Worm (Caenorhabditis elegans) whole organism, L4 larva: ENCODE results near the gene F38B2.4.

Experiments
- D1046.2 ChIP-seq: fragments of 200-800 bp; sonication (Bioruptor generic); IDR thresholded peaks from 2 replicates; pipeline ENCODE4 v1.3.6; 2022; ENCODE audit warnings: missing genetic modification characterization, missing compliant biosample characterization
- F44E2.7 ChIP-seq: fragments of 200-800 bp; sonication (Bioruptor generic); IDR thresholded peaks from 2 replicates; pipeline ENCODE4 v2.1.2; 2022; ENCODE audit warnings: missing genetic modification characterization, missing compliant biosample characterization
- Y5F2A.4 ChIP-seq: fragments of 200-800 bp; sonication (Bioruptor generic); optimal IDR thresholded peaks from 2 replicates; lab custom pipeline; 2018; ENCODE audit warnings: mild to moderate bottlenecking, missing genetic modification characterization, missing compliant biosample characterization
- aha-1 ChIP-seq: fragments of 150-350 bp; peaks from one replicate; lab custom pipeline; 2014; ENCODE audit warnings: missing biosample characterization, missing genetic modification characterization
- aly-2 ChIP-seq: sonication (generic microtip); optimal IDR thresholded peaks from 2 replicates; lab custom pipeline; 2018; ENCODE audit warnings: missing biosample characterization, missing genetic modification characterization
- attf-4 ChIP-seq: sonication (generic microtip); optimal IDR thresholded peaks from 3 replicates; lab custom pipeline; 2017; ENCODE audit warnings: missing biosample characterization, missing genetic modification characterization
- ceh-20 ChIP-seq: fragments of 200-800 bp; sonication (Bioruptor generic); IDR thresholded peaks from 2 replicates; pipeline ENCODE4 v1.3.6; 2022; ENCODE audit warnings: missing genetic modification reagents, missing genetic modification characterization, missing compliant biosample characterization
- ceh-62 ChIP-seq: sonication (generic microtip); optimal IDR thresholded peaks from 2 replicates; lab custom pipeline; 2017; ENCODE audit warnings: missing biosample characterization, missing genetic modification characterization
- ctbp-1 ChIP-seq: fragments of 200-800 bp; sonication (Bioruptor generic); IDR thresholded peaks from 2 replicates; pipeline ENCODE4 v1.3.6; 2022; ENCODE audit warnings: missing genetic modification reagents, missing genetic modification characterization, missing compliant biosample characterization
- dmd-6 ChIP-seq: fragments of 200-800 bp; sonication (Bioruptor generic); IDR thresholded peaks from 2 replicates; pipeline ENCODE4 v1.3.6; 2022; ENCODE audit warnings: missing genetic modification reagents, missing genetic modification characterization, missing compliant biosample characterization
- dmd-8 ChIP-seq: fragments of 200-800 bp; sonication (Bioruptor generic); IDR thresholded peaks from 2 replicates; pipeline ENCODE4 v1.3.6; 2022; ENCODE audit warnings: missing genetic modification characterization, missing compliant biosample characterization
- dmd-9 ChIP-seq: fragments of 200-800 bp; sonication (Bioruptor generic); IDR thresholded peaks from 2 replicates; pipeline ENCODE4 v1.3.6; 2022; ENCODE audit warnings: missing genetic modification reagents, missing genetic modification characterization, missing compliant biosample characterization
- dpl-1 ChIP-seq: fragments of 150-350 bp; optimal IDR thresholded peaks from 2 replicates; lab custom pipeline; 2014; ENCODE audit warnings: missing biosample characterization, missing genetic modification reagents, missing genetic modification characterization
- egl-43 ChIP-seq: fragments of 200-800 bp; sonication (Bioruptor generic); IDR thresholded peaks from 2 replicates; pipeline ENCODE4 v1.3.6; 2022; ENCODE audit warnings: missing genetic modification reagents, missing genetic modification characterization, missing compliant biosample characterization
- fkh-10 ChIP-seq: fragments of 150-350 bp; optimal IDR thresholded peaks from 2 replicates; lab custom pipeline; 2014; ENCODE audit warnings: missing biosample characterization, missing genetic modification reagents, missing genetic modification characterization
- hif-1 ChIP-seq, 2 experiments: sonication (generic microtip); optimal IDR thresholded peaks; 2 replicates each; lab custom pipeline; 2016 to 2017; ENCODE audit warnings: missing compliant biosample characterization in 2 of 2, missing genetic modification characterization in 2 of 2, missing genetic modification reagents in 2 of 2, missing genotype in 2 of 2, mild to moderate bottlenecking in 1 of 2
- hlh-11 ChIP-seq: fragments of 200-800 bp; sonication (Bioruptor generic); optimal IDR thresholded peaks from 2 replicates; lab custom pipeline; 2018; ENCODE audit warnings: mild to moderate bottlenecking, missing genetic modification characterization, missing compliant biosample characterization
- hlh-30 ChIP-seq: sonication (generic microtip); optimal IDR thresholded peaks from 2 replicates; lab custom pipeline; 2017; ENCODE audit warnings: antibody characterized with exemption, mild to moderate bottlenecking, missing genetic modification characterization, missing compliant biosample characterization; ENCODE audit not compliant: insufficient read depth
- jun-1 ChIP-seq: fragments of 150-350 bp; optimal IDR thresholded peaks from 2 replicates; lab custom pipeline; 2014; ENCODE audit warnings: missing biosample characterization, missing genetic modification reagents, missing genetic modification characterization
- lim-7 ChIP-seq: fragments of 200-800 bp; sonication (Bioruptor generic); IDR thresholded peaks from 2 replicates; pipeline ENCODE4 v1.3.6; 2022; ENCODE audit warnings: missing genetic modification characterization, missing compliant biosample characterization
- lin-1 ChIP-seq: fragments of 200-800 bp; sonication (Bioruptor generic); IDR thresholded peaks from 2 replicates; pipeline ENCODE4 v1.3.6; 2022; ENCODE audit warnings: missing genetic modification reagents, missing genetic modification characterization, missing compliant biosample characterization
- lin-39 ChIP-seq: fragments of 150-350 bp; optimal IDR thresholded peaks from 2 replicates; lab custom pipeline; 2014; ENCODE audit warnings: missing biosample characterization, missing genetic modification reagents, missing genetic modification characterization
- lsy-2 ChIP-seq, 2 experiments: fragments of 150-350 bp in 1 of 2; sonication (generic microtip) in 1 of 2; optimal IDR thresholded peaks; 2 replicates each; lab custom pipeline; 2014 to 2017; ENCODE audit warnings: missing biosample characterization in 2 of 2, missing genetic modification characterization in 2 of 2
- mdl-1 ChIP-seq, 2 experiments: fragments of 150-350 bp in 1 of 2; sonication (generic microtip) in 1 of 2; optimal IDR thresholded peaks; 2 replicates each; lab custom pipeline; 2014 to 2017; ENCODE audit warnings: missing biosample characterization in 2 of 2, missing genetic modification characterization in 2 of 2
- mep-1 ChIP-seq: fragments of 150-350 bp; sonication (generic microtip); optimal IDR thresholded peaks from 3 replicates; lab custom pipeline; 2014; ENCODE audit warnings: missing biosample characterization, missing genetic modification characterization
- mes-2 ChIP-seq: sonication (generic microtip); optimal IDR thresholded peaks from 2 replicates; lab custom pipeline; 2016; ENCODE audit warnings: missing genotype, mild to moderate bottlenecking, missing genetic modification characterization, missing compliant biosample characterization; ENCODE audit not compliant: poor library complexity, severe bottlenecking
- mxl-2 ChIP-seq: fragments of 200-800 bp; sonication (Bioruptor generic); conservative IDR thresholded peaks from 2 replicates; pipeline ENCODE4 v1.3.6; 2022; ENCODE audit warnings: missing genetic modification reagents, missing genetic modification characterization, missing compliant biosample characterization
- nhr-25 ChIP-seq: sonication (generic microtip); optimal IDR thresholded peaks from 2 replicates; lab custom pipeline; 2017; ENCODE audit warnings: missing genetic modification characterization, mild to moderate bottlenecking, missing compliant biosample characterization, antibody characterized with exemption, moderate library complexity, borderline replicate concordance; ENCODE audit not compliant: insufficient read depth
- pqm-1 ChIP-seq: sonication (generic microtip); optimal IDR thresholded peaks from 2 replicates; lab custom pipeline; 2017; ENCODE audit warnings: missing biosample characterization, missing genetic modification characterization
- rbr-2 ChIP-seq: sonication (generic microtip); optimal IDR thresholded peaks from 2 replicates; lab custom pipeline; 2016; ENCODE audit warnings: missing genotype, missing genetic modification characterization, missing compliant biosample characterization
- saeg-2 ChIP-seq: fragments of 200-800 bp; sonication (Bioruptor generic); IDR thresholded peaks from 2 replicates; pipeline ENCODE4 v1.3.6; 2022; ENCODE audit warnings: missing genetic modification reagents, missing genetic modification characterization, missing compliant biosample characterization
- spr-1 ChIP-seq: sonication (generic microtip); optimal IDR thresholded peaks from 2 replicates; lab custom pipeline; 2016; ENCODE audit warnings: mild to moderate bottlenecking, missing genetic modification characterization, missing compliant biosample characterization
- tra-1 ChIP-seq: fragments of 200-800 bp; sonication (Bioruptor generic); IDR thresholded peaks from 2 replicates; pipeline ENCODE4 v1.3.6; 2022; ENCODE audit warnings: missing genetic modification reagents, missing genetic modification characterization, missing compliant biosample characterization
- unc-39 ChIP-seq: sonication (generic microtip); optimal IDR thresholded peaks from 2 replicates; lab custom pipeline; 2017; ENCODE audit warnings: missing biosample characterization, missing genetic modification characterization
- unc-62 ChIP-seq, 3 experiments: fragments of 150-350 bp in 1 of 3; sonication (generic microtip); optimal IDR thresholded peaks in 2 of 3; peaks in 1 of 3; 1 replicate in 1 of 3; 2 replicates in 2 of 3; lab custom pipeline; 2014 to 2017; ENCODE audit warnings: missing biosample characterization in 3 of 3, missing genetic modification characterization in 3 of 3, missing genetic modification reagents in 3 of 3, missing genotype in 1 of 3
- zip-11 ChIP-seq: fragments of 200-800 bp; sonication (Bioruptor generic); IDR thresholded peaks from 2 replicates; pipeline ENCODE4 v1.3.6; 2022; ENCODE audit warnings: missing genetic modification characterization, missing compliant biosample characterization

F38B2.4 gene

ce11 chrX:11245056-11245455, 42.5 kb downstream of the F38B2.4 start:
- TF ChIP-seq hif-1 (tag; optimal IDR thresholded peaks at IDR 0.05; lab: Kevin White, UChicago) (no peak), ceh-62 (tag; lab: Kevin White, UChicago) (no peak), egl-43 (GFP tag; lab: Robert Waterston, UW) (no peak), D1046.2 (GFP tag; lab: Robert Waterston, UW) (no peak), aly-2 (tag; lab: Kevin White, UChicago) (no peak), unc-62 (GFP tag; optimal IDR thresholded peaks at IDR 0.05 in 1 of 2; lab: Kevin White, UChicago) (no peak), unc-62 (tag; optimal IDR thresholded peaks at IDR 0.05; lab: Kevin White, UChicago) (no peak)

ce11 chrX:11243604-11244003, 43.9 kb downstream of the F38B2.4 start:
- TF ChIP-seq tra-1 (GFP tag; lab: Robert Waterston, UW): no peak
- TF ChIP-seq mxl-2: no peak
- no peak for TF ChIP-seq dpl-1 (GFP tag; lab: Kevin White, UChicago)
- TF ChIP-seq aha-1 (tag; lab: Kevin White, UChicago): peak; percentile 72
- no peak for TF ChIP-seq aly-2 (tag; lab: Kevin White, UChicago)
- TF ChIP-seq unc-62 (GFP tag; optimal IDR thresholded peaks at IDR 0.05 in 1 of 2; lab: Kevin White, UChicago): peak in 1 of 2 experiments; percentile 75
- no peak for TF ChIP-seq unc-62 (tag; optimal IDR thresholded peaks at IDR 0.05; lab: Kevin White, UChicago)
- TF ChIP-seq lim-7 (GFP tag; lab: Robert Waterston, UW): no peak
- no peak for TF ChIP-seq attf-4
- TF ChIP-seq pqm-1 (tag; lab: Kevin White, UChicago): no peak
- no peak for TF ChIP-seq mes-2 (tag; lab: Kevin White, UChicago)
- no peak for TF ChIP-seq Y5F2A.4 (GFP tag; lab: Kevin White, UChicago)

ce11 chrX:11241479-11241878, 46.0 kb downstream of the F38B2.4 start:
- TF ChIP-seq lin-1 (no peak), mdl-1 (tag; optimal IDR thresholded peaks at IDR 0.05; lab: Kevin White, UChicago) (peak in 1 of 2 experiments; percentile 41), ctbp-1 (GFP tag; lab: Robert Waterston, UW) (0 out of 2 replicates have a peak, but pooled peaks have one; percentile 30), unc-39 (no peak), rbr-2 (peak; percentile 1), spr-1 (no peak), hlh-30 (tag; lab: Kevin White, UChicago) (peak; percentile 33), unc-62 (GFP tag; optimal IDR thresholded peaks at IDR 0.05 in 1 of 2; lab: Kevin White, UChicago) (peak in 1 of 2 experiments; percentile 68), unc-62 (tag; optimal IDR thresholded peaks at IDR 0.05; lab: Kevin White, UChicago) (no peak), nhr-25 (tag; lab: Kevin White, UChicago) (no peak), jun-1 (tag; lab: Kevin White, UChicago) (no peak), fkh-10 (GFP tag; lab: Kevin White, UChicago) (no peak), lsy-2 (tag; optimal IDR thresholded peaks at IDR 0.05; lab: Kevin White, UChicago) (peak in 1 of 2 experiments; percentile 32), zip-11 (GFP tag; lab: Robert Waterston, UW) (no peak), saeg-2 (no peak), dmd-8 (GFP tag; lab: Robert Waterston, UW) (no peak)

ce11 chrX:11240585-11241115, 46.9 kb downstream of the F38B2.4 start, which contains the start of gene C34F6.10:
C34F6.10 (minus strand) TSS chrX:11240635.
- TF ChIP-seq lin-39 (tag; lab: Kevin White, UChicago) (no peak), F44E2.7 (no peak), hlh-30 (tag; lab: Kevin White, UChicago) (peak; percentile 53), lsy-2 (tag; optimal IDR thresholded peaks at IDR 0.05; lab: Kevin White, UChicago) (peak in 1 of 2 experiments; percentile 22), hlh-11 (tag; lab: Kevin White, UChicago) (peak; percentile 17), dmd-9 (no peak), ceh-20 (GFP tag; lab: Robert Waterston, UW) (0 out of 2 replicates have a peak, but pooled peaks have one; percentile 41), dmd-6 (GFP tag; lab: Robert Waterston, UW) (0 out of 2 replicates have a peak, but pooled peaks have one; percentile 8), mep-1 (tag; lab: Kevin White, UChicago) (no peak), mdl-1 (tag; optimal IDR thresholded peaks at IDR 0.05; lab: Kevin White, UChicago) (peak in 1 of 2 experiments; percentile 6)
